Worm (Caenorhabditis elegans): ENCODE measurements around the gene vglu-3.

DNA sequence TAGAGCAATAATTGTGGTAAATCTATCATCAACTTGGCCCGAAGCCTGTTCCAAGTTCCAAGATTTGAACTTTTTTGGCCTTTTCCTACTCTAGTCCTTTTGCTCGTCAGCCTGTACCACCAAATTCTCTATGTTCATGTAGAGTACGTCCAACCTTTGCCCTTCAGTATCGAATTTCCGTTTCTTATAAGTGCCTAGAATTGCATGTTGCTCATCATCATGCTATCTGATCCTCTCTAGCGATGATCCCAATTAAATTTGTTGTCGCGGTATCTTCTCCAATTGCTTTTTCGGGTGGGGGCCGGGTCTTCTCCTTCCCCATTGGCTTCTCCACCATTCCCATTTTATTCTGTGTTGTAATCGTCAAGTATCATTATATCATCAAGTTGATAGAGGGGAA, 6.2 kb upstream of the vglu-3 start:
- TF ChIP-seq mab-5 (tag; optimal IDR thresholded peaks at IDR 0.05) (no peak), mep-1 (tag; optimal IDR thresholded peaks at IDR 0.05) (no peak)

Data from whole organism, mixed stage, embryonic.